Fruit fly (Drosophila melanogaster) whole organism, embryonic: Measurements from ENCODE around the gene CG15425.

ENCODE experiments used
- Antp ChIP-seq: fragments of 200-800 bp; sonication (Bioruptor generic); optimal IDR thresholded peaks from 3 replicates; lab custom pipeline; 2016; ENCODE audit warnings: missing biosample characterization, missing genetic modification characterization
- CG10274 ChIP-seq: fragments of 200-800 bp; sonication (Bioruptor generic); optimal IDR thresholded peaks from 3 replicates; lab custom pipeline; 2017; ENCODE audit warnings: missing biosample characterization, mild to moderate bottlenecking, missing genetic modification characterization
- CG10543 ChIP-seq: fragments of 200-800 bp; sonication (Bioruptor generic); optimal IDR thresholded peaks from 3 replicates; lab custom pipeline; 2017; ENCODE audit warnings: missing biosample characterization, mild to moderate bottlenecking, missing genetic modification characterization, moderate library complexity
- CG12071 ChIP-seq: fragments of 200-800 bp; sonication (Bioruptor generic); optimal IDR thresholded peaks from 3 replicates; lab custom pipeline; 2018; ENCODE audit warnings: missing biosample characterization, mild to moderate bottlenecking, missing genetic modification characterization
- CG12942 ChIP-seq: fragments of 200-800 bp; sonication (Bioruptor generic); optimal IDR thresholded peaks from 3 replicates; lab custom pipeline; 2016; ENCODE audit warnings: missing biosample characterization, missing genetic modification characterization
- CG13287 ChIP-seq: fragments of 200-800 bp; sonication (Bioruptor generic); IDR thresholded peaks from 2 replicates; pipeline ENCODE4 v1.3.6; 2022; ENCODE audit warnings: missing biosample characterization, missing genetic modification characterization; ENCODE audit not compliant: partially characterized antibody
- CG1529 ChIP-seq: fragments of 200-800 bp; sonication (Bioruptor generic); optimal IDR thresholded peaks from 3 replicates; lab custom pipeline; 2018; ENCODE audit warnings: missing biosample characterization, missing genetic modification characterization
- CG1603 ChIP-seq: fragments of 200-800 bp; sonication (Bioruptor generic); optimal IDR thresholded peaks from 2 replicates; lab custom pipeline; 2019; ENCODE audit warnings: missing biosample characterization, mild to moderate bottlenecking, missing genetic modification characterization, moderate library complexity
- CG16815 ChIP-seq: fragments of 200-800 bp; sonication (Bioruptor generic); optimal IDR thresholded peaks from 3 replicates; lab custom pipeline; 2017; ENCODE audit warnings: missing biosample characterization, mild to moderate bottlenecking, missing genetic modification characterization
- CG17328 ChIP-seq: fragments of 200-800 bp; sonication (Bioruptor generic); IDR thresholded peaks from 2 replicates; pipeline ENCODE4 v1.3.6; 2022; ENCODE audit warnings: missing biosample characterization, missing genetic modification characterization
- CG18011 ChIP-seq: fragments of 200-800 bp; sonication (Bioruptor generic); optimal IDR thresholded peaks from 2 replicates; lab custom pipeline; 2017; ENCODE audit warnings: missing biosample characterization, missing genetic modification characterization, mild to moderate bottlenecking, moderate library complexity, missing genotype
- CG2116 ChIP-seq: fragments of 200-800 bp; sonication (Bioruptor generic); optimal IDR thresholded peaks from 3 replicates; lab custom pipeline; 2018; ENCODE audit warnings: missing biosample characterization, mild to moderate bottlenecking, missing genetic modification characterization
- CG2120 ChIP-seq: fragments of 200-800 bp; sonication (Bioruptor generic); optimal IDR thresholded peaks from 3 replicates; lab custom pipeline; 2016; ENCODE audit warnings: missing biosample characterization, missing genetic modification characterization
- CG30403 ChIP-seq: fragments of 200-800 bp; sonication (Bioruptor generic); optimal IDR thresholded peaks from 3 replicates; lab custom pipeline; 2016; ENCODE audit warnings: missing biosample characterization, missing genetic modification characterization
- CG31388 ChIP-seq: fragments of 200-800 bp; sonication (Bioruptor generic); optimal IDR thresholded peaks from 2 replicates; lab custom pipeline; 2016; ENCODE audit warnings: missing biosample characterization, missing genetic modification characterization
- CG7745 ChIP-seq: fragments of 200-800 bp; sonication (Bioruptor generic); optimal IDR thresholded peaks from 2 replicates; lab custom pipeline; 2018; ENCODE audit warnings: missing biosample characterization, mild to moderate bottlenecking, missing genetic modification characterization, moderate library complexity
- CG8359 ChIP-seq: fragments of 200-800 bp; sonication (Bioruptor generic); optimal IDR thresholded peaks from 2 replicates; lab custom pipeline; 2017; ENCODE audit warnings: missing biosample characterization, mild to moderate bottlenecking, missing genetic modification characterization, borderline replicate concordance
- CG9727 ChIP-seq: fragments of 200-800 bp; sonication (Bioruptor generic); optimal IDR thresholded peaks from 3 replicates; lab custom pipeline; 2017; ENCODE audit warnings: missing biosample characterization, mild to moderate bottlenecking, missing genetic modification characterization
- Chrac-16 ChIP-seq: fragments of 200-800 bp; sonication (Bioruptor generic); optimal IDR thresholded peaks from 3 replicates; lab custom pipeline; 2016; ENCODE audit warnings: missing biosample characterization, missing genetic modification characterization
- Dek ChIP-seq: fragments of 200-800 bp; sonication (Bioruptor generic); optimal IDR thresholded peaks from 3 replicates; lab custom pipeline; 2019; ENCODE audit warnings: missing biosample characterization, mild to moderate bottlenecking, missing genetic modification characterization, moderate library complexity
- Fer1 ChIP-seq: fragments of 200-800 bp; sonication (Bioruptor generic); optimal IDR thresholded peaks from 2 replicates; lab custom pipeline; 2017; ENCODE audit warnings: missing biosample characterization, mild to moderate bottlenecking, missing genetic modification characterization
- Hr39 ChIP-seq: fragments of >200 bp; optimal IDR thresholded peaks from 2 replicates; lab custom pipeline; 2017
- Hsf ChIP-seq: fragments of 200-800 bp; sonication (Bioruptor generic); optimal IDR thresholded peaks from 3 replicates; lab custom pipeline; 2016; ENCODE audit warnings: missing biosample characterization, missing genetic modification characterization
- Jarid2 ChIP-seq: fragments of 200-800 bp; sonication (Bioruptor generic); optimal IDR thresholded peaks from 3 replicates; lab custom pipeline; 2017; ENCODE audit warnings: mild to moderate bottlenecking, missing biosample characterization, missing genetic modification reagents, missing genetic modification characterization
- Kr ChIP-seq: fragments of 200-800 bp; sonication (Bioruptor generic); optimal IDR thresholded peaks from 2 replicates; lab custom pipeline; 2017; ENCODE audit warnings: missing biosample characterization, mild to moderate bottlenecking, missing genetic modification characterization
- MTF-1 ChIP-seq: fragments of 200-800 bp; sonication (Bioruptor generic); optimal IDR thresholded peaks from 2 replicates; lab custom pipeline; 2018; ENCODE audit warnings: missing biosample characterization, mild to moderate bottlenecking, missing genetic modification characterization, borderline replicate concordance
- Mrtf ChIP-seq: fragments of 200-800 bp; sonication (Bioruptor generic); IDR thresholded peaks from 3 replicates; pipeline ENCODE4 v1.3.6; 2022; ENCODE audit warnings: missing biosample characterization, missing genetic modification characterization
- Myb ChIP-seq: fragments of 200-800 bp; sonication (Bioruptor generic); optimal IDR thresholded peaks from 2 replicates; lab custom pipeline; 2016; ENCODE audit warnings: missing biosample characterization, missing genetic modification characterization
- NC2β ChIP-seq: fragments of 200-800 bp; sonication (Bioruptor generic); optimal IDR thresholded peaks from 2 replicates; lab custom pipeline; 2016; ENCODE audit warnings: missing biosample characterization, missing genetic modification characterization
- Scr ChIP-seq: fragments of 200-800 bp; sonication (Bioruptor generic); IDR thresholded peaks from 2 replicates; pipeline ENCODE4 v1.3.6; 2022; ENCODE audit warnings: missing biosample characterization, missing genetic modification characterization; ENCODE audit not compliant: partially characterized antibody
- Side ChIP-seq: fragments of 200-800 bp; sonication (Bioruptor generic); optimal IDR thresholded peaks from 2 replicates; lab custom pipeline; 2016; ENCODE audit warnings: missing biosample characterization, missing genetic modification characterization
- Sry-β ChIP-seq: fragments of 200-800 bp; sonication (Bioruptor generic); optimal IDR thresholded peaks from 2 replicates; lab custom pipeline; 2018; ENCODE audit warnings: missing biosample characterization, mild to moderate bottlenecking, missing genetic modification characterization, moderate library complexity
- Trl ChIP-seq, 3 experiments: fragments of >200 bp in 2 of 3; fragments of 200-800 bp in 1 of 3; sonication (Bioruptor generic) in 1 of 3; optimal IDR thresholded peaks; 2 replicates in 1 of 3; 3 replicates in 2 of 3; lab custom pipeline; 2016 to 2017; ENCODE audit warnings: missing biosample characterization in 1 of 3, missing genetic modification characterization in 1 of 3
- bbx ChIP-seq: fragments of 200-800 bp; sonication (Bioruptor generic); IDR thresholded peaks from 2 replicates; pipeline ENCODE4 v1.3.6; 2022; ENCODE audit warnings: missing biosample characterization, missing genetic modification characterization; ENCODE audit not compliant: partially characterized antibody
- caup ChIP-seq: fragments of 200-800 bp; sonication (Bioruptor generic); optimal IDR thresholded peaks from 3 replicates; lab custom pipeline; 2017; ENCODE audit warnings: missing biosample characterization, mild to moderate bottlenecking, missing genetic modification characterization, moderate library complexity; ENCODE audit not compliant: severe bottlenecking
- crp ChIP-seq, 2 experiments: fragments of 200-800 bp; sonication (Bioruptor generic); optimal IDR thresholded peaks; 2 replicates in 1 of 2; 3 replicates in 1 of 2; lab custom pipeline; 2017; ENCODE audit warnings: missing biosample characterization in 2 of 2, missing genetic modification characterization in 2 of 2, mild to moderate bottlenecking in 1 of 2, moderate library complexity in 1 of 2
- gce ChIP-seq: fragments of 200-800 bp; sonication (Bioruptor generic); IDR thresholded peaks from 3 replicates; pipeline ENCODE4 v1.3.6; 2022; ENCODE audit warnings: missing biosample characterization, missing genetic modification characterization
- gcm2 ChIP-seq: fragments of 200-800 bp; sonication (Bioruptor generic); optimal IDR thresholded peaks from 2 replicates; lab custom pipeline; 2016; ENCODE audit warnings: missing biosample characterization, missing genetic modification characterization
- gem ChIP-seq: fragments of 200-800 bp; sonication (Bioruptor generic); optimal IDR thresholded peaks from 2 replicates; lab custom pipeline; 2019; ENCODE audit warnings: missing biosample characterization, mild to moderate bottlenecking, missing genetic modification characterization, moderate library complexity
- gt ChIP-seq: fragments of 200-800 bp; sonication (Bioruptor generic); IDR thresholded peaks from 2 replicates; pipeline ENCODE4 v1.3.6; 2022; ENCODE audit warnings: missing biosample characterization, missing genetic modification characterization
- hb ChIP-seq: fragments of 200-800 bp; sonication (Bioruptor generic); IDR thresholded peaks from 3 replicates; pipeline ENCODE4 v1.3.6; 2022; ENCODE audit warnings: missing biosample characterization, missing genetic modification characterization; ENCODE audit not compliant: partially characterized antibody
- insv ChIP-seq, 2 experiments: fragments of 200-800 bp; sonication (Bioruptor generic); optimal IDR thresholded peaks; 3 replicates each; lab custom pipeline; 2016 to 2018; ENCODE audit warnings: missing biosample characterization in 2 of 2, missing genetic modification characterization in 2 of 2
- jumu ChIP-seq: fragments of 200-800 bp; sonication (Bioruptor generic); optimal IDR thresholded peaks from 3 replicates; lab custom pipeline; 2016; ENCODE audit warnings: missing biosample characterization, missing genetic modification characterization
- onecut ChIP-seq: fragments of 200-800 bp; sonication (Bioruptor generic); IDR thresholded peaks from 2 replicates; pipeline ENCODE4 v1.3.6; 2022; ENCODE audit warnings: missing biosample characterization, missing genetic modification characterization
- pb ChIP-seq: fragments of 200-800 bp; sonication (Bioruptor generic); optimal IDR thresholded peaks from 3 replicates; lab custom pipeline; 2016; ENCODE audit warnings: missing biosample characterization, missing genetic modification characterization
- schlank ChIP-seq: fragments of 200-800 bp; sonication (Bioruptor generic); optimal IDR thresholded peaks from 2 replicates; lab custom pipeline; 2018; ENCODE audit warnings: missing biosample characterization, mild to moderate bottlenecking, missing genetic modification characterization
- so ChIP-seq: fragments of 200-800 bp; sonication (Bioruptor generic); IDR thresholded peaks from 3 replicates; pipeline ENCODE4 v1.3.6; 2022; ENCODE audit warnings: missing biosample characterization, missing genetic modification characterization
- stwl ChIP-seq: fragments of 200-800 bp; sonication (Bioruptor generic); optimal IDR thresholded peaks from 3 replicates; lab custom pipeline; 2018; ENCODE audit warnings: missing biosample characterization, mild to moderate bottlenecking, missing genetic modification characterization, moderate library complexity
- tio ChIP-seq: fragments of 200-800 bp; sonication (Bioruptor generic); optimal IDR thresholded peaks from 2 replicates; lab custom pipeline; 2017; ENCODE audit warnings: missing biosample characterization, missing genetic modification characterization, inconsistent platforms
- unpg ChIP-seq: fragments of 200-800 bp; sonication (Bioruptor generic); optimal IDR thresholded peaks from 3 replicates; lab custom pipeline; 2018; ENCODE audit warnings: missing biosample characterization, mild to moderate bottlenecking, missing genetic modification characterization, moderate library complexity

Gene CG15425

dm6 chr2L:4292560-4292959, 35.2 kb downstream of the CG15425 start (continued):
- TF ChIP-seq insv (GFP tag; optimal IDR thresholded peaks at IDR 0.05; lab: Kevin White, UChicago) (no peak), CG8359 (no peak), CG16815 (GFP tag; lab: Kevin White, UChicago) (no peak), unpg (GFP tag; lab: Kevin White, UChicago) (peak; percentile 53), CG9727 (GFP tag; lab: Kevin White, UChicago) (peak; percentile 30), stwl (tag; lab: Kevin White, UChicago) (no peak), Scr (GFP tag; lab: Robert Waterston, UW) (no peak), gce (GFP tag; lab: Robert Waterston, UW) (no peak), CG1603 (no peak), jumu (no peak), Chrac-16 (GFP tag; lab: Kevin White, UChicago) (no peak), Kr (GFP tag; lab: Kevin White, UChicago) (no peak), CG13287 (GFP tag; lab: Robert Waterston, UW) (no peak), Trl (optimal IDR thresholded peaks at IDR 0.05; lab: Kevin White, UChicago) (no peak), Trl (GFP tag; optimal IDR thresholded peaks at IDR 0.05; lab: Kevin White, UChicago) (no peak), caup (GFP tag; lab: Kevin White, UChicago) (no peak), CG30403 (GFP tag; lab: Kevin White, UChicago) (peak; percentile 21), Jarid2 (GFP tag; lab: Kevin White, UChicago) (no peak), CG12071 (GFP tag; lab: Kevin White, UChicago) (peak; percentile 25), Side (GFP tag; lab: Kevin White, UChicago) (no peak), gt (GFP tag; lab: Robert Waterston, UW) (no peak), tio (GFP tag; lab: Kevin White, UChicago) (no peak), gcm2 (GFP tag; lab: Kevin White, UChicago) (no peak), schlank (tag; lab: Kevin White, UChicago) (no peak), CG2120 (GFP tag; lab: Kevin White, UChicago) (no peak), pb (GFP tag; lab: Kevin White, UChicago) (no peak), CG1529 (no peak), Antp (GFP tag; lab: Kevin White, UChicago) (peak; percentile 42), CG12942 (GFP tag; lab: Kevin White, UChicago) (no peak), Dek (tag; lab: Kevin White, UChicago) (no peak), bbx (no peak), CG7745 (tag; lab: Kevin White, UChicago) (no peak), Hr39 (no peak), so (GFP tag; lab: Robert Waterston, UW) (no peak), CG17328 (peak; percentile 61; the same call in 1 of the 2 replicates), Hsf (GFP tag; lab: Kevin White, UChicago) (peak; percentile 24), gem (tag; lab: Kevin White, UChicago) (peak; percentile 48), CG2116 (GFP tag; lab: Kevin White, UChicago) (no peak), Sry-β (GFP tag; lab: Kevin White, UChicago) (no peak), Fer1 (peak; percentile 50), CG10274 (GFP tag; lab: Kevin White, UChicago) (no peak), CG18011 (GFP tag; lab: Kevin White, UChicago) (no peak), CG31388 (GFP tag; lab: Kevin White, UChicago) (no peak), Myb (GFP tag; lab: Kevin White, UChicago) (no peak), hb (GFP tag; lab: Robert Waterston, UW) (no peak), MTF-1 (GFP tag; lab: Kevin White, UChicago) (no peak), crp (GFP tag; optimal IDR thresholded peaks at IDR 0.05; lab: Kevin White, UChicago) (no peak), CG10543 (GFP tag; lab: Kevin White, UChicago) (no peak), onecut (GFP tag; lab: Robert Waterston, UW) (no peak), NC2β (no peak), Mrtf (no peak)
